Worm (Caenorhabditis elegans): ENCODE data around the gene zak-1.

The zak-1 gene

DNA sequence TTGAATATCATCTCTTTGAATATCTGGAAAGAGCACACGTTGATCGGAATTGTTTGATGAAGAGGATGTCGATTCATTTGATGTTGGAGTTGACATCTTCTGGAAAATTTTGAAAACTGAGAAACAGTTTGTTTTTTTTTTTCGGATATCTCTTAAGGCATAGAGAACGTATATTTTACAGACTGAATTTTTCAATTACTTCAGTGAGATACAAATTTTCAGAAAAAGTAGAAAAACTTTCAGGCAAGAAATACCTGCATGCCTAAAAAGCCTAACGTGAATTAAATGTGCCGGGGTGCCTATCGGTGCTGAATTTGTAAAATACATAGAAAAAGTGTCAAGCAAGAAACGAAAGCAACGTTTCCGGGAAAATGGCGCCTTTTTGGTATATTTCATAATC is at the start of gene zak-1:
Gene zak-1, minus strand, starts transcription at position 101 of the 400 bp plus-strand sequence.
- no peak for TF ChIP-seq Y22D7AL.16 (tag; optimal IDR thresholded peaks at IDR 0.05)
- no peak for TF ChIP-seq madf-2 (tag; optimal IDR thresholded peaks at IDR 0.05)
- TF ChIP-seq sox-4 (tag; optimal IDR thresholded peaks at IDR 0.05), result no peak
- TF ChIP-seq elt-2 (tag; optimal IDR thresholded peaks at IDR 0.05), result no peak

DNA sequence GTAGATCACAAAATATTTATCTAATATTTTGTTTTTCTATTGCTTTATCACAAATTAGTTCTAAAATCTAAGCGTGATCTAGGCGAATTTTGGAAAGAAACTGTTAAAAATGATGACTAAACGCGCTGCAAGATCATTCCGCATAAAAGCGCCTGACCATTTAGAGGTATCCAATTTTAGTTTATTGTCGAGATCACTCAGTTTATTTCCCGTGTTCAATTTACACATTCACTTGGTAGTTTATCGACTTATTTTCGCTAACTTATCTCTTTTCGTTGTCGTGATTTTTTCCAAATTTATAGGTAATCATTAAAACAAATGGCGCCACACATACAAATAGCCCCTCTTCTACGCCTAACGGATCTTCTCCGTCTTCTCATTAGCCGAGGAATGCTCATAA is 49.8 kb upstream of the zak-1 start, which contains the start of gene T07E3.2:
Gene T07E3.2, plus strand, starts transcription at position 301 of the 400 bp plus-strand sequence.
- no peak for TF ChIP-seq ceh-31 (tag; optimal IDR thresholded peaks at IDR 0.05)
- TF ChIP-seq ref-2 (tag; optimal IDR thresholded peaks at IDR 0.05), result no peak

DNA sequence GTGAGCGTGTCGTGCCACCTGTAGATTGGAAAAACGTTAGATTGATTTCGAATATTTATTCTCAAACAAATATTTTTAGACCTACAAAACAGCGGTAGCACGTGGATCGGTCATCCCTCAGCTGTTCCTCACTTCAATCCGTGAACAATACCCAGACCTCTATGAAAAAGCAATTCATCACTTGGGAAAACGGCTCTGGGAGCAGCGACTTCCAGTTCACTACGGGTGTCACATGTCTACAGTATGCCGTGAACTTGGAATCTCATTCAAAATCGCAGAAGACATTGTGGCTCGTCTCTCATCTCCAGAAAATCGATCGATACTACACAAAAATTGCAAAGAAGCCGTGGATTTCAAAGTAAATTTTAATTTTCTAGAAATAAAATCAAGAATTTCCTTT is 47.9 kb upstream of the zak-1 start:
- TF ChIP-seq hlh-6 (tag; optimal IDR thresholded peaks at IDR 0.05) (no peak), pat-9 (tag; optimal IDR thresholded peaks at IDR 0.05) (no peak), ref-2 (tag; optimal IDR thresholded peaks at IDR 0.05) (no peak), F13H6.1 (tag; optimal IDR thresholded peaks at IDR 0.05) (no peak), T23F11.4 (GFP tag; optimal IDR thresholded peaks at IDR 0.05) (no peak), nhr-232 (tag; optimal IDR thresholded peaks at IDR 0.05) (no peak), pha-2 (tag; optimal IDR thresholded peaks at IDR 0.05) (no peak)

DNA sequence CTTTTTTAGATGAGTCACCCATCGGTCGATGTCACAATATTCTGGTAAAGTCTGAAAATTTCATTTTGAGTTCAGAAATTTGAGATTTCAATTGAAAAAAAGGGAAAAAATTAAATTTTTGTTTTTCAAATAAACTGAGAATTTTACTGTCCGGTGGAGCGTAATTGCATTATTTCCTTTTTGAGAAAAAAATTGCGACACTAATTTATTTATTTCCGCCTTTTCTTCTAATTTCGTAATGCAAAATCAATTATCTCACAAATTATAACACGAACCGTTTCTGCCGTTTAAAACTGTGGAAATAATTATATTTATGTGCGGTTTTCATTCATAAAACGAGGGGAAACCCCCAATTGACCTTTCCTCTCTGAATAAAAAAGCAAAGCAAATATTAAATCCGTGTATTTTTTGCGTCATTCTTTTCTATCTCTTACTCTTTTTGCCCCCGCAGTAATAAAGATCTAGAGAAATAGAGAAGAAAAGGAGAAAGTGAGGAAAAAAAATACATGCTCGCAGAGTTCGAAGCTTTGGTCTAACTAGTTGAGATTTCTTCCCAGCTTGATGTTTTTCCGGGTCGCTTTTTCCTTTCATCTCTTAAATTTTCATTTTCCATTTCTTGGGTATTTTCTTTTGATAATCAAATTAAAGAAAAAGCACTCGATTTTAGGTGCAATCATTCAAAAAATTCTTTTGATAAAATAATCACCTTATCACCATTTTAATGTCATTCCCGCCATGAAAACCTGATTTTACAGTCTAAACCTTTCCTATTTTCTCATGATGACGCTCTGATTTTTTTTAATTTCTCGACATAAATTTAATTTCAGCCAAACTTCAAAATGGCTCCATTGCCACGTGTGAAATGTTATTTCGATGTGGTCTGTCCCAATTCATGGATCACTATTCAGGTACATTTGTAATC is 46.7 kb upstream of the zak-1 start, which contains the start of the genes brc-2 and T07E3.3:
Gene brc-2, minus strand, starts transcription at position 51 of the 922 bp plus-strand sequence.
Gene T07E3.3, plus strand, starts transcription at position 822 of the 922 bp plus-strand sequence.
- TF ChIP-seq ama-1 (optimal IDR thresholded peaks at IDR 0.05) (no peak), unc-42 (tag; optimal IDR thresholded peaks at IDR 0.05) (peak; percentile 63)

DNA sequence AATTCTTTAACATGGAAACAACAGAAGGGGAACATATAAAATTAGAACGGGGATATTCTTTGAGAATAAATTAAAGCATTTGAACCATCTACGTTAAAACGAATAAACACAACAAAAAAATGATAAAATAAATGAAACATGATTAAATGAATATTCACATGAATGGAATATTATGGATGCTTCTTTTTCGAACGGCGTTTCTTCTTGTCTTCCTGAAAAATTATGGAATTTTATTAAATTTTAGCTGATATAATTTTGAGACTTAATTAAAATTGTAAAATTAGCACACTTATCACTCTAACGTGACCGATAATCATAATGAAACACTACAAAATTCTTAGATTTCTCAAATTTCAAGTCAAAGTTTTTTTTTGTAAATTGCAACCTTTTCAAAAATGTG is 44.0 kb upstream of the zak-1 start:
- TF ChIP-seq T23F11.4 (GFP tag; optimal IDR thresholded peaks at IDR 0.05), result no peak

ce11 chrIII:6898518-6898917 is 41.9 kb upstream of the zak-1 start:
- no peak for TF ChIP-seq pat-9 (tag; optimal IDR thresholded peaks at IDR 0.05)
- no peak for TF ChIP-seq pax-1 (tag; optimal IDR thresholded peaks at IDR 0.05)
- TF ChIP-seq zip-5 (tag; optimal IDR thresholded peaks at IDR 0.05), result no peak
- no peak for TF ChIP-seq ceh-9 (tag; optimal IDR thresholded peaks at IDR 0.05)
- no peak for TF ChIP-seq hlh-15 (tag; optimal IDR thresholded peaks at IDR 0.05)

DNA sequence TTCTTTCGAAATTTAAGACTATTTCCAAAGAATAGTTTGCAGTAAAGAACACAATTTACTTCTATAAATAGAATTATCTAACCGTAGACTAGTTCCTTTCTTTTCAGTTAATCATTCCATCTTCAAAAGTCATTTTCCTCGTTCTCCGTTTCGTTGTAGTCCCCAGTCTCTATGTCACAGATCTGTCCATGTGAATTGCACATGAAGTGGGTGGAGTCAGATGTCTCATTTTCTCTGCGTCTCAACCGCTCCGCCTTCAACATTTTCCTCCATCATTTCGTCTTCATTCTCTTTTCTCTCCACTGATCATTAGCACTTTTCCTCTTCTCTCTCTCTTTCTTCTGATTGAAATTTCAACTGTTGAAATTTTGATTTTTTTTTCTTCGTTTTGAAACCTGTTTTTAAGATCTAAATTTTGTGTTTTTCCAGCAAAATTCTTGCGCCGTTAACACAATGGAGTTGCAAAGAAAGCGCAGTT is 41.0 kb upstream of the zak-1 start, which contains the start of gene T07E3.4:
Gene T07E3.4, plus strand, starts transcription at position 428 of the 478 bp plus-strand sequence.
- peak; percentile 35 for TF ChIP-seq unc-42 (tag; optimal IDR thresholded peaks at IDR 0.05)
- no peak for TF ChIP-seq ztf-16 (tag; optimal IDR thresholded peaks at IDR 0.05)
- TF ChIP-seq nfya-1 (tag; optimal IDR thresholded peaks at IDR 0.05), result peak; percentile 38
- TF ChIP-seq unc-55 (GFP tag; optimal IDR thresholded peaks at IDR 0.05), result peak; percentile 77
- TF ChIP-seq ceh-18 (tag; optimal IDR thresholded peaks at IDR 0.05), result peak; percentile 28
- peak; percentile 24 for TF ChIP-seq dve-1 (tag; optimal IDR thresholded peaks at IDR 0.05)

DNA sequence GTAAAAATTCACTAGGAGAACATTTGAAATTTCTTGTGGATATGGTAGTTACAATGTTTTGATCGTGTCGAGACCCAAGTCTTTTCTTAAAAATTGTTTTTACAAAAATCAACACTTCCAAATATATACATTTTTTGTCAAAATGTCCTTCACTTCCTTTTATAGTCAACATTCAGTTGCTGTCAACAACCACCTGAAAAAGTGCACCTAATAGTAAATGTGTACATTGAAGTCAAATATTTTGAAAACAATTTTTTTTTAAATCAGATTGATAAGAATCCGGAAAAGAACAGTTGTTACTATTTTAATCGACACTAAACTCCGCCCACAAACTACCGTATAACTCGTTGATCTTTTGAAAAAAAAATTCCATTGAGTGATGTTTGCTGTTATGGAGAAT is 39.1 kb upstream of the zak-1 start:
- TF ChIP-seq ceh-31 (tag; optimal IDR thresholded peaks at IDR 0.05) (no peak), ceh-18 (tag; optimal IDR thresholded peaks at IDR 0.05) (no peak)

- TF ChIP-seq ets-4 (tag; optimal IDR thresholded peaks at IDR 0.05), result no peak
- no peak for TF ChIP-seq ceh-48 (tag; optimal IDR thresholded peaks at IDR 0.05)
- no peak for TF ChIP-seq nhr-232 (tag; optimal IDR thresholded peaks at IDR 0.05)
- no peak for TF ChIP-seq sox-2 (GFP tag; IDR thresholded peaks at IDR 0.05)
- peak; percentile 68 for TF ChIP-seq elt-2 (tag; optimal IDR thresholded peaks at IDR 0.05)
- TF ChIP-seq K02D7.2 (tag; optimal IDR thresholded peaks at IDR 0.05), result no peak
- peak; percentile 44 for TF ChIP-seq unc-55 (GFP tag; optimal IDR thresholded peaks at IDR 0.05)
- TF ChIP-seq nfya-1 (tag; optimal IDR thresholded peaks at IDR 0.05), result peak; percentile 19
- no peak for TF ChIP-seq unc-42 (tag; optimal IDR thresholded peaks at IDR 0.05)
- no peak for TF ChIP-seq tbx-2 (tag; optimal IDR thresholded peaks at IDR 0.05)
- TF ChIP-seq ceh-18 (tag; optimal IDR thresholded peaks at IDR 0.05), result peak; percentile 57
Measured at ce11 chrIII:6895166-6895565, 38.6 kb upstream of the zak-1 start.
